Worm (Caenorhabditis elegans) whole organism, L4 larva: ENCODE measurements around the gene lec-6.

ENCODE experiments used
- F49E8.2 ChIP-seq: sonication (generic microtip); optimal IDR thresholded peaks from 2 replicates; lab custom pipeline; 2016; ENCODE audit warnings: missing compliant biosample characterization, mild to moderate bottlenecking, missing genetic modification characterization, borderline replicate concordance
- fos-1 ChIP-seq: fragments of 150-350 bp; optimal IDR thresholded peaks from 2 replicates; lab custom pipeline; 2014; ENCODE audit warnings: missing biosample characterization, missing genetic modification characterization
- lin-15B ChIP-seq: fragments of 150-350 bp; sonication (generic microtip); optimal IDR thresholded peaks from 3 replicates; lab custom pipeline; 2014; ENCODE audit warnings: missing biosample characterization, missing genetic modification characterization
- lin-38 ChIP-seq: fragments of 200-800 bp; sonication (Bioruptor generic); IDR thresholded peaks from 2 replicates; pipeline ENCODE4 v1.3.6; 2022; ENCODE audit warnings: missing genetic modification reagents, missing genetic modification characterization, missing compliant biosample characterization
- unc-39 ChIP-seq: sonication (generic microtip); optimal IDR thresholded peaks from 2 replicates; lab custom pipeline; 2017; ENCODE audit warnings: missing biosample characterization, missing genetic modification characterization
- zfp-2 ChIP-seq: sonication (generic microtip); optimal IDR thresholded peaks from 2 replicates; lab custom pipeline; 2016; ENCODE audit warnings: mild to moderate bottlenecking, missing genetic modification characterization, missing compliant biosample characterization

DNA sequence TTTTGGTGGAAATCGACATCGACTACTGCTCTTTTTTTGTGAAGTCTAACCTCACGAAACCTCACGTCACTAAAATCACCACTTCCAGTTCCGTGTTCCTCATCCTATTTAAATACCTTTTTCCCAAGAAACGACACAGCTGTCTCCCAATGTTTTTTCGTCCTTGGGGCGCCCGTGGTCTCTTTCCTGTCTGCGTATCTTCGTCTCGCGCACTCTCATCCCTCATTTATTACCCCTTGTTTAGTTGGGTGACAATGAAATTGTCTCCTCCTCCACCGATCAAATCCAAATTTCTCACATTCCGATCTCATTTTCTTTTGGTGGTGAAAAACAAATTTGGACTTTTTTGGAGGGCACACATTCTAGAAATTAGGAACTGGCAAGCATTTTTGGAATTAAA is 35.4 kb downstream of the lec-6 start:
- TF ChIP-seq lin-38 (GFP tag; lab: Robert Waterston, UW) (no peak), lin-15B (tag; lab: Kevin White, UChicago) (no peak), fos-1 (tag; lab: Kevin White, UChicago) (no peak), F49E8.2 (tag; lab: Kevin White, UChicago) (no peak), zfp-2 (tag; lab: Kevin White, UChicago) (no peak), unc-39 (no peak)
